Fruit fly (Drosophila melanogaster): ENCODE data around the gene CG14374.

DNA sequence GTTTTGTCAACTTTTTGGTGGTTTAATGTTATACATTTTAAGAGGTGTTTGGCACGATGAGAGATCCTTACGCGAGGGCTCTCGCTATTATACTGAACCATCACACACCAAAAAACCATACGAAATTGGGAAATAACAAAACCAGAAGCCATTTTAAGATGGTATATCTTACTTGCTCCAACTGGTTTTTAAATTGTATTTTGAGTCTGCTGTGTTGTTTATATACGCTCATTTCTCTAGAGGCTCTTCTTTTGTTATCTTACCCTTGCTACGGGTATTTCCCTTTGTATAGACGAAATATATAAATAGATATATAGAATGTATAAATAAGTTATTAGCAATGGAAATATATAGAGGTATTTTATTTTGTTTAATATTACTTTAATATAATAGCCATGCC, 10.0 kb upstream of the CG14374 start, which contains the start of gene yellow-e2:
- no peak for TF ChIP-seq kay (GFP tag; ENCODE audit: borderline replicate concordance)
- no peak for TF ChIP-seq cnc (optimal IDR thresholded peaks at IDR 0.05)
- no peak for TF ChIP-seq ovo (GFP tag; optimal IDR thresholded peaks at IDR 0.05)
- no peak for TF ChIP-seq CG7045 (GFP tag; optimal IDR thresholded peaks at IDR 0.05)
- no peak for TF ChIP-seq CG12768 (GFP tag; optimal IDR thresholded peaks at IDR 0.05)
- TF ChIP-seq CG5204 (GFP tag; optimal IDR thresholded peaks at IDR 0.05) = no peak
- no peak for TF ChIP-seq Hr96 (GFP tag; optimal IDR thresholded peaks at IDR 0.05)
- TF ChIP-seq cic (GFP tag; optimal IDR thresholded peaks at IDR 0.05) = no peak
- no peak for TF ChIP-seq CG11617 (GFP tag; optimal IDR thresholded peaks at IDR 0.05)
- no peak for TF ChIP-seq CG33017 (tag; optimal IDR thresholded peaks at IDR 0.05)
- TF ChIP-seq CG1620 (GFP tag; optimal IDR thresholded peaks at IDR 0.05) = no peak
- no peak for TF ChIP-seq pad (GFP tag; optimal IDR thresholded peaks at IDR 0.05)
- no peak for TF ChIP-seq CG14711 (tag; optimal IDR thresholded peaks at IDR 0.05)

Measured in whole organism, adult.